Worm (Caenorhabditis elegans) whole organism, L2 larva: ENCODE results near the gene dnc-1.
A peak's percentile ranks its signal among the peaks of the same experiment; 100 is the strongest.

Source experiments
- C34F6.9 ChIP-seq: fragments of 150-350 bp; optimal IDR thresholded peaks from 2 replicates; lab custom pipeline; 2014; ENCODE audit warnings: missing biosample characterization, missing genetic modification characterization
- F13H6.1 ChIP-seq: sonication (generic microtip); optimal IDR thresholded peaks from 2 replicates; lab custom pipeline; 2016; ENCODE audit warnings: missing genetic modification characterization, missing compliant biosample characterization
- R02D3.7 ChIP-seq: fragments of 150-350 bp; optimal IDR thresholded peaks from 2 replicates; lab custom pipeline; 2014; ENCODE audit warnings: missing biosample characterization, missing genetic modification characterization
- Y55F3AM.14 ChIP-seq: fragments of 200-800 bp; sonication (Bioruptor generic); optimal IDR thresholded peaks from 2 replicates; lab custom pipeline; 2018; ENCODE audit warnings: mild to moderate bottlenecking, missing genetic modification characterization, missing compliant biosample characterization
- ZK546.5 ChIP-seq: sonication (generic microtip); optimal IDR thresholded peaks from 2 replicates; lab custom pipeline; 2017; ENCODE audit warnings: missing biosample characterization, missing genetic modification characterization
- alr-1 ChIP-seq: fragments of 150-350 bp; optimal IDR thresholded peaks from 2 replicates; lab custom pipeline; 2014; ENCODE audit warnings: missing biosample characterization, missing genetic modification characterization
- aly-2 ChIP-seq: fragments of 150-350 bp; optimal IDR thresholded peaks from 2 replicates; lab custom pipeline; 2014; ENCODE audit warnings: missing biosample characterization, missing genetic modification characterization
- ama-1 ChIP-seq: fragments of 150-350 bp; optimal IDR thresholded peaks from 2 replicates; lab custom pipeline; 2018; ENCODE audit warnings: inconsistent platforms
- blmp-1 ChIP-seq: sonication (generic microtip); optimal IDR thresholded peaks from 2 replicates; lab custom pipeline; 2017; ENCODE audit warnings: missing genetic modification characterization, mild to moderate bottlenecking, missing compliant biosample characterization, antibody characterized with exemption, moderate library complexity; ENCODE audit not compliant: insufficient read depth
- ceh-16 ChIP-seq: fragments of 150-350 bp; optimal IDR thresholded peaks from 2 replicates; lab custom pipeline; 2014; ENCODE audit warnings: missing biosample characterization, missing genetic modification characterization
- ceh-82 ChIP-seq: fragments of 150-350 bp; optimal IDR thresholded peaks from 2 replicates; lab custom pipeline; 2014; ENCODE audit warnings: missing biosample characterization, missing genetic modification characterization
- crh-2 ChIP-seq: sonication (generic microtip); optimal IDR thresholded peaks from 2 replicates; lab custom pipeline; 2017; ENCODE audit warnings: missing biosample characterization, missing genetic modification characterization
- dmd-4 ChIP-seq: sonication (generic microtip); optimal IDR thresholded peaks from 2 replicates; lab custom pipeline; 2017; ENCODE audit warnings: missing biosample characterization, missing genetic modification characterization
- egl-27 ChIP-seq: sonication (generic microtip); optimal IDR thresholded peaks from 3 replicates; lab custom pipeline; 2017; ENCODE audit warnings: missing biosample characterization, missing genetic modification reagents, missing genetic modification characterization
- elt-1 ChIP-seq: fragments of 150-350 bp; optimal IDR thresholded peaks from 2 replicates; lab custom pipeline; 2014; ENCODE audit warnings: missing biosample characterization, missing genetic modification characterization
- elt-3 ChIP-seq: sonication (generic microtip); optimal IDR thresholded peaks from 2 replicates; lab custom pipeline; 2017; ENCODE audit warnings: missing biosample characterization, missing genetic modification characterization
- fos-1 ChIP-seq: fragments of 150-350 bp; optimal IDR thresholded peaks from 2 replicates; lab custom pipeline; 2014; ENCODE audit warnings: missing biosample characterization, missing genetic modification characterization
- gmeb-1 ChIP-seq: fragments of 150-350 bp; optimal IDR thresholded peaks from 2 replicates; lab custom pipeline; 2014; ENCODE audit warnings: missing biosample characterization, missing genetic modification characterization
- lin-11 ChIP-seq: fragments of 150-350 bp; sonication (generic microtip); optimal IDR thresholded peaks from 2 replicates; lab custom pipeline; 2014; ENCODE audit warnings: missing biosample characterization, missing genetic modification characterization, inconsistent platforms, mixed read lengths
- lin-13 ChIP-seq: fragments of 150-350 bp; optimal IDR thresholded peaks from 2 replicates; lab custom pipeline; 2014; ENCODE audit warnings: missing biosample characterization, missing genetic modification reagents, missing genetic modification characterization
- lin-39 ChIP-seq: fragments of 150-350 bp; optimal IDR thresholded peaks from 2 replicates; lab custom pipeline; 2014; ENCODE audit warnings: missing biosample characterization, missing genetic modification reagents, missing genetic modification characterization
- lsy-2 ChIP-seq, 2 experiments: fragments of 150-350 bp in 1 of 2; sonication (generic microtip) in 1 of 2; optimal IDR thresholded peaks; 2 replicates each; lab custom pipeline; 2014 to 2017; ENCODE audit warnings: missing biosample characterization in 2 of 2, missing genetic modification characterization in 2 of 2
- mab-5 ChIP-seq: fragments of 150-350 bp; optimal IDR thresholded peaks from 2 replicates; lab custom pipeline; 2014; ENCODE audit warnings: missing biosample characterization, missing genetic modification characterization
- mbf-1 ChIP-seq: sonication (generic microtip); optimal IDR thresholded peaks from 2 replicates; lab custom pipeline; 2017; ENCODE audit warnings: missing biosample characterization, missing genetic modification characterization
- mdl-1 ChIP-seq, 2 experiments: fragments of 150-350 bp in 1 of 2; sonication (generic microtip) in 1 of 2; optimal IDR thresholded peaks; 2 replicates each; lab custom pipeline; 2017; ENCODE audit warnings: missing biosample characterization in 2 of 2, missing genetic modification characterization in 2 of 2
- nhr-10 ChIP-seq: sonication (generic microtip); optimal IDR thresholded peaks from 2 replicates; lab custom pipeline; 2017; ENCODE audit warnings: missing biosample characterization, missing genetic modification characterization
- nhr-11 ChIP-seq: fragments of 150-350 bp; optimal IDR thresholded peaks from 2 replicates; lab custom pipeline; 2014; ENCODE audit warnings: missing biosample characterization, missing genetic modification characterization
- nhr-12 ChIP-seq: fragments of 150-350 bp; optimal IDR thresholded peaks from 2 replicates; lab custom pipeline; 2014; ENCODE audit warnings: missing biosample characterization, missing genetic modification characterization
- nhr-129 ChIP-seq: fragments of 150-350 bp; optimal IDR thresholded peaks from 2 replicates; lab custom pipeline; 2014; ENCODE audit warnings: missing biosample characterization, missing genetic modification characterization
- nhr-21 ChIP-seq: fragments of 150-350 bp; optimal IDR thresholded peaks from 2 replicates; lab custom pipeline; 2014; ENCODE audit warnings: missing biosample characterization, missing genetic modification characterization
- nhr-23 ChIP-seq: fragments of 150-350 bp; optimal IDR thresholded peaks from 2 replicates; lab custom pipeline; 2014; ENCODE audit warnings: missing biosample characterization, missing genetic modification reagents, missing genetic modification characterization
- nhr-237 ChIP-seq: fragments of 150-350 bp; optimal IDR thresholded peaks from 2 replicates; lab custom pipeline; 2014; ENCODE audit warnings: missing biosample characterization, missing genetic modification characterization
- nhr-25 ChIP-seq: fragments of 150-350 bp; sonication (generic microtip); optimal IDR thresholded peaks from 3 replicates; lab custom pipeline; 2014; ENCODE audit warnings: missing biosample characterization, missing genetic modification characterization
- nhr-6 ChIP-seq: fragments of 150-350 bp; optimal IDR thresholded peaks from 2 replicates; lab custom pipeline; 2014; ENCODE audit warnings: missing biosample characterization, missing genetic modification characterization
- nhr-77 ChIP-seq: fragments of 150-350 bp; optimal IDR thresholded peaks from 2 replicates; lab custom pipeline; 2014; ENCODE audit warnings: missing biosample characterization, missing genetic modification characterization
- sem-4 ChIP-seq: fragments of 150-350 bp; optimal IDR thresholded peaks from 2 replicates; lab custom pipeline; 2014; ENCODE audit warnings: missing biosample characterization, missing genetic modification reagents, missing genetic modification characterization
- skn-1 ChIP-seq: sonication (generic microtip); optimal IDR thresholded peaks from 2 replicates; lab custom pipeline; 2017; ENCODE audit warnings: missing biosample characterization, missing genetic modification characterization
- sma-3 ChIP-seq: sonication (generic microtip); optimal IDR thresholded peaks from 2 replicates; lab custom pipeline; 2016; ENCODE audit warnings: missing genetic modification reagents, missing genetic modification characterization, missing compliant biosample characterization
- sma-9 ChIP-seq, 2 experiments: fragments of 150-350 bp in 1 of 2; sonication (generic microtip) in 1 of 2; optimal IDR thresholded peaks; 2 replicates each; lab custom pipeline; 2014 to 2016; ENCODE audit warnings: missing genetic modification characterization in 2 of 2, mild to moderate bottlenecking in 1 of 2, missing biosample characterization in 1 of 2, missing compliant biosample characterization in 1 of 2, missing genetic modification reagents in 1 of 2, moderate library complexity in 1 of 2
- snpc-4 ChIP-seq: fragments of 150-350 bp; optimal IDR thresholded peaks from 2 replicates; lab custom pipeline; 2014; ENCODE audit warnings: missing biosample characterization, missing genetic modification characterization
- unc-39 ChIP-seq: fragments of 150-350 bp; optimal IDR thresholded peaks from 2 replicates; lab custom pipeline; 2014; ENCODE audit warnings: missing biosample characterization, missing genetic modification characterization
- unc-55 ChIP-seq: fragments of 150-350 bp; sonication (generic microtip); optimal IDR thresholded peaks from 3 replicates; lab custom pipeline; 2014; ENCODE audit warnings: missing biosample characterization, missing genetic modification reagents, missing genetic modification characterization
- unc-62 ChIP-seq: fragments of 150-350 bp; optimal IDR thresholded peaks from 2 replicates; lab custom pipeline; 2014; ENCODE audit warnings: missing biosample characterization, missing genetic modification reagents, missing genetic modification characterization
- zag-1 ChIP-seq: fragments of 150-350 bp; optimal IDR thresholded peaks from 2 replicates; lab custom pipeline; 2014; ENCODE audit warnings: missing biosample characterization, missing genetic modification characterization
- ztf-1 ChIP-seq: fragments of 200-800 bp; sonication (Bioruptor generic); conservative IDR thresholded peaks from 2 replicates; pipeline ENCODE4 v1.3.6; 2022; ENCODE audit warnings: missing genetic modification characterization, missing compliant biosample characterization
- ztf-11 ChIP-seq: sonication (generic microtip); optimal IDR thresholded peaks from 2 replicates; lab custom pipeline; 2017; ENCODE audit warnings: missing biosample characterization, missing genetic modification characterization
- ztf-4 ChIP-seq: fragments of 150-350 bp; optimal IDR thresholded peaks from 2 replicates; lab custom pipeline; 2014; ENCODE audit warnings: missing biosample characterization, missing genetic modification characterization

dnc-1 gene

ce11 chrIV:10948797-10949196, 15.8 kb upstream of the dnc-1 start, which contains the start of gene Y69E1A.1:
Gene Y69E1A.1, minus strand, starts transcription at chrIV:10948897.
- TF ChIP-seq blmp-1 (tag; lab: Kevin White, UChicago), result no peak
- TF ChIP-seq mab-5, result no peak
- TF ChIP-seq ztf-1 (GFP tag; lab: Robert Waterston, UW), result no peak
- no peak for TF ChIP-seq nhr-21 (tag; lab: Kevin White, UChicago)
- no peak for TF ChIP-seq nhr-77 (tag; lab: Kevin White, UChicago)
- no peak for TF ChIP-seq crh-2 (tag; lab: Kevin White, UChicago)
- TF ChIP-seq F13H6.1, result no peak
- no peak for TF ChIP-seq egl-27
- TF ChIP-seq lin-13 (GFP tag; lab: Kevin White, UChicago), result no peak
- TF ChIP-seq snpc-4 (tag; lab: Kevin White, UChicago), result no peak
- no peak for TF ChIP-seq nhr-6 (tag; lab: Kevin White, UChicago)
- no peak for TF ChIP-seq nhr-10 (tag; lab: Kevin White, UChicago)
- TF ChIP-seq nhr-237 (tag; lab: Kevin White, UChicago), result no peak
- no peak for TF ChIP-seq C34F6.9
- no peak for TF ChIP-seq zag-1 (tag; lab: Kevin White, UChicago)
- no peak for TF ChIP-seq dmd-4 (tag; lab: Kevin White, UChicago)
- no peak for TF ChIP-seq unc-39 (tag; lab: Kevin White, UChicago)
- TF ChIP-seq R02D3.7 (tag; lab: Kevin White, UChicago), result no peak
- TF ChIP-seq, all 48 proteins: peak for 0

DNA sequence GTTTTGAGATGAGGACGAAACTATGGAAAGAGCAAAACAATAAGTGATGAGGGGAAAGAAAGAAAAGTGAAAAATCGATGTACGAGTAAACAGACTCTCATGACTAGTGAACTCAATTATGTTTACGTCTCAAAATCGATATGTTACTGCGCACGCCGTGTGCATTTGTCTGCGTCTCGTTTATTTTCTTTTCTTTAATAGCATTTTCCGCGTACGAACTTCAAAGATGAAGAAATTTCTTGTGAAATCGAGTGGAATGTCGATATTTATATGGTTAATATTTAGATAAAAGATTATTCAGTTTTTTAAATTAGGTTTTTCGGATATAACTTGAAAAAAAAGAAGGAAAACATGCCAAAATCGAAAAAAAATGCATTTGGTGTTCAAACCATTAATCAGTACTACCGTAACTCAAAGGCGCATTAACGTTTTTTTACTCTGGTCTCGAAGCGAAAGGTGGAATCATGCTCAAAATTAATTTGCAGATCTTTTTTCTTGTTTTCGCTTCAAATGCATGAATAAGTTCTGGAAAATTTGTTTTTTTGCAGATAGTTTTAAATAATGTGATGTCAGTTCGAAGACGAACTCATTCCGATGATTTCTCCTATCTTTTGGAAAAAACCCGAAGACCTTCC, 4.0 kb upstream of the dnc-1 start, which contains the start of gene fic-1:
TSS of gene fic-1 (plus strand) at position 549 of the 635 bp plus-strand sequence.
- TF ChIP-seq nhr-237 (tag; lab: Kevin White, UChicago) (no peak), nhr-25 (no peak), lin-39 (tag; lab: Kevin White, UChicago) (no peak), C34F6.9 (peak; percentile 92), mdl-1 (tag; optimal IDR thresholded peaks at IDR 0.05; lab: Kevin White, UChicago) (peak; percentile 77 to 84), lsy-2 (tag; optimal IDR thresholded peaks at IDR 0.05; lab: Kevin White, UChicago) (peak; percentile 37 to 83), aly-2 (no peak), alr-1 (tag; lab: Kevin White, UChicago) (no peak), egl-27 (no peak), snpc-4 (tag; lab: Kevin White, UChicago) (peak; percentile 36), unc-55 (peak; percentile 94), nhr-11 (tag; lab: Kevin White, UChicago) (no peak), nhr-6 (tag; lab: Kevin White, UChicago) (peak; percentile 56), F13H6.1 (peak; percentile 44), lin-11 (tag; lab: Kevin White, UChicago) (no peak), ztf-11 (no peak), nhr-77 (tag; lab: Kevin White, UChicago) (no peak), Y55F3AM.14 (GFP tag; lab: Kevin White, UChicago) (no peak), ceh-16 (tag; lab: Kevin White, UChicago) (no peak), dmd-4 (tag; lab: Kevin White, UChicago) (no peak), elt-3 (tag; lab: Kevin White, UChicago) (no peak), skn-1 (tag; lab: Kevin White, UChicago) (peak; percentile 38), mab-5 (peak; percentile 51), elt-1 (tag; lab: Kevin White, UChicago) (no peak), lin-13 (GFP tag; lab: Kevin White, UChicago) (peak; percentile 74), sma-3 (GFP tag; lab: Kevin White, UChicago) (peak; percentile 22), sma-9 (GFP tag; optimal IDR thresholded peaks at IDR 0.05; lab: Kevin White, UChicago) (peak; percentile 84), sma-9 (tag; optimal IDR thresholded peaks at IDR 0.05; lab: Kevin White, UChicago) (no peak), gmeb-1 (tag; lab: Kevin White, UChicago) (no peak), sem-4 (tag; lab: Kevin White, UChicago) (peak; percentile 33), mbf-1 (tag; lab: Kevin White, UChicago) (no peak), ama-1 (peak; percentile 24), nhr-23 (tag; lab: Kevin White, UChicago) (no peak), nhr-129 (tag; lab: Kevin White, UChicago) (peak; percentile 81), fos-1 (tag; lab: Kevin White, UChicago) (peak; percentile 19), ztf-1 (GFP tag; lab: Robert Waterston, UW) (no peak), zag-1 (tag; lab: Kevin White, UChicago) (peak; percentile 64), ztf-4 (tag; lab: Kevin White, UChicago) (peak; percentile 63), ZK546.5 (tag; lab: Kevin White, UChicago) (no peak), ceh-82 (tag; lab: Kevin White, UChicago) (no peak), crh-2 (tag; lab: Kevin White, UChicago) (peak; percentile 90), unc-39 (tag; lab: Kevin White, UChicago) (no peak), nhr-12 (tag; lab: Kevin White, UChicago) (no peak), unc-62 (GFP tag; lab: Kevin White, UChicago) (no peak)
